Worm (Caenorhabditis elegans): Measurements from ENCODE around the gene C03G6.21.

DNA sequence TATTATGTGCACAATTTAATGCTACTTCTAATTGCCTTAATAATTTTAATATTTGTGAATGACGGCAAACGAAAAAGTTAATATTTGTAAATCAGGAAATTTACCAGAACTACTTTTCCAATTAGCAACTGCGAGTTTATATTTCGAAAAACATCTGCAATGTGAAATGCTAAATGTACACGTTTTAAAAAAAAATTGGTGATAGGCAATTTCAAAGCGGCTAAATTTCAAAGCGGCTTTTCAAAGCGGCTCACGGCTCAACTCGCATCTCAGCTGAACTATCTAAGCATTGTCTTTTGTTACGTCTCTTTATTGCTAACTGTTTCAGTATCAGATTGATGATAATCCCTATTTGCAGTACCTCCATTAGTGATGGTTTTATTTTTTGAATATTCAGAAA, 16.8 kb downstream of the C03G6.21 start, which contains the start of gene srh-187:
- TF ChIP-seq ceh-16 (tag; optimal IDR thresholded peaks at IDR 0.05) (no peak), ceh-82 (tag; optimal IDR thresholded peaks at IDR 0.05) (no peak), aly-2 (tag; optimal IDR thresholded peaks at IDR 0.05) (no peak), unc-62 (GFP tag; optimal IDR thresholded peaks at IDR 0.05) (no peak), nhr-77 (tag; optimal IDR thresholded peaks at IDR 0.05) (no peak), mab-5 (tag; optimal IDR thresholded peaks at IDR 0.05) (no peak), nhr-11 (tag; optimal IDR thresholded peaks at IDR 0.05) (no peak), R02D3.7 (tag; optimal IDR thresholded peaks at IDR 0.05) (no peak), ZK546.5 (tag; optimal IDR thresholded peaks at IDR 0.05) (no peak), lin-13 (GFP tag; optimal IDR thresholded peaks at IDR 0.05) (no peak), zag-1 (tag; optimal IDR thresholded peaks at IDR 0.05) (no peak)

All from whole organism, L2 larva.